Fruit fly (Drosophila melanogaster): ENCODE data around the gene Ant2.

- TF ChIP-seq h (optimal IDR thresholded peaks at IDR 0.05) (no peak), psq (optimal IDR thresholded peaks at IDR 0.05) (no peak), Sin3A (optimal IDR thresholded peaks at IDR 0.05) (no peak)
These were observed 29.1 kb downstream of the Ant2 start, which contains the start of gene Rph for dm6 chrX:10757616-10758078.

Data from Kc167 (cell line).